Fruit fly (Drosophila melanogaster) whole organism, embryonic: ENCODE data around the gene CG31278.

ENCODE experiments used
- CG7556 ChIP-seq: fragments of 200-800 bp; sonication (Bioruptor generic); optimal IDR thresholded peaks from 2 replicates; lab custom pipeline; 2017; ENCODE audit warnings: missing biosample characterization, mild to moderate bottlenecking, missing genetic modification characterization
- Myb ChIP-seq: fragments of 200-800 bp; sonication (Bioruptor generic); optimal IDR thresholded peaks from 2 replicates; lab custom pipeline; 2016; ENCODE audit warnings: missing biosample characterization, missing genetic modification characterization
- esg ChIP-seq: fragments of 200-800 bp; sonication (Bioruptor generic); conservative IDR thresholded peaks from 2 replicates; pipeline ENCODE4 v1.3.6; 2022; ENCODE audit warnings: missing biosample characterization, missing genetic modification characterization

DNA sequence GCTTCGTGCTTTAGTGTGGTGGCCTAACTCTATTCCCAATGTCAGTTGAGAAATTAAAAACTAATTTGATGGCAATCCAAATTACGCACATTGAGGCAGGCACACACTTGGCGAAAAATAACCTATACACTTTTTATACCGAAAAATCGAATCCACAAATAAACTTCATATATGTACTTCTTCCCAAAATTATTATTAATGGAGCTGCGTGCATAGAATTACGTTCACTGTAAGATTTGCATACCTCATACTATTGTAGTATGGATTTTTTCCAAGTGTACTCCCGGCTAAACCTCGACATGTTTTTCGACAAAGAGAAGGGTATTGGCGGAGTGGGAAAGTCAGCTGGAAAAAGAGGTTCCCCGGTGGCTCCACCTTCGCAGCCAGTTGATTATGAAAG lies 23.9 kb downstream of the CG31278 start:
- peak; percentile 63 for TF ChIP-seq esg
- TF ChIP-seq Myb (GFP tag; lab: Kevin White, UChicago), result peak; percentile 4
- TF ChIP-seq CG7556, result peak; percentile 56
